Fruit fly (Drosophila melanogaster) whole organism, embryonic: ENCODE results near the gene CG9426.
"Not testable (repeated sequence)": the region's sequence is repeated elsewhere in the genome, so short reads cannot be mapped to it uniquely, and the experiment has no call there.

Source experiments
- Atf-2 ChIP-seq: fragments of 200-800 bp; sonication (Bioruptor generic); optimal IDR thresholded peaks from 2 replicates; lab custom pipeline; 2016; ENCODE audit warnings: missing biosample characterization, missing genetic modification characterization
- Bgb ChIP-seq: fragments of 200-800 bp; sonication (Bioruptor generic); IDR thresholded peaks from 2 replicates; pipeline ENCODE4 v1.3.6; 2022; ENCODE audit warnings: missing biosample characterization, missing genetic modification characterization; ENCODE audit not compliant: partially characterized antibody
- CG10267 ChIP-seq: fragments of 200-800 bp; sonication (Bioruptor generic); optimal IDR thresholded peaks from 2 replicates; lab custom pipeline; 2018; ENCODE audit warnings: missing biosample characterization, mild to moderate bottlenecking, missing genetic modification characterization, moderate library complexity
- CG11085 ChIP-seq: fragments of 200-800 bp; sonication (Bioruptor generic); IDR thresholded peaks from 2 replicates; pipeline ENCODE4 v1.3.6; 2022; ENCODE audit warnings: missing biosample characterization, missing genetic modification characterization
- CG13296 ChIP-seq: fragments of 200-800 bp; sonication (Bioruptor generic); optimal IDR thresholded peaks from 3 replicates; lab custom pipeline; 2018; ENCODE audit warnings: missing biosample characterization, mild to moderate bottlenecking, missing genetic modification characterization
- CG13424 ChIP-seq: fragments of 200-800 bp; sonication (Bioruptor generic); optimal IDR thresholded peaks from 2 replicates; lab custom pipeline; 2019; ENCODE audit warnings: missing biosample characterization, mild to moderate bottlenecking, missing genetic modification characterization, moderate library complexity
- CG14050 ChIP-seq: fragments of 200-800 bp; sonication (Bioruptor generic); IDR thresholded peaks from 3 replicates; pipeline ENCODE4 v1.3.6; 2022; ENCODE audit warnings: missing biosample characterization, missing genetic modification characterization
- CG17328 ChIP-seq: fragments of 200-800 bp; sonication (Bioruptor generic); IDR thresholded peaks from 2 replicates; pipeline ENCODE4 v1.3.6; 2022; ENCODE audit warnings: missing biosample characterization, missing genetic modification characterization
- CG17359 ChIP-seq: fragments of 200-800 bp; sonication (Bioruptor generic); optimal IDR thresholded peaks from 3 replicates; lab custom pipeline; 2018; ENCODE audit warnings: missing biosample characterization, mild to moderate bottlenecking, missing genetic modification characterization, moderate library complexity
- CG17361 ChIP-seq: fragments of 200-800 bp; sonication (Bioruptor generic); IDR thresholded peaks from 3 replicates; pipeline ENCODE4 v1.3.6; 2022; ENCODE audit warnings: missing biosample characterization, missing genetic modification characterization
- CG2120 ChIP-seq: fragments of 200-800 bp; sonication (Bioruptor generic); optimal IDR thresholded peaks from 3 replicates; lab custom pipeline; 2016; ENCODE audit warnings: missing biosample characterization, missing genetic modification characterization
- CG2712 ChIP-seq: fragments of 200-800 bp; optimal IDR thresholded peaks from 3 replicates; lab custom pipeline; 2019; ENCODE audit warnings: missing biosample characterization, mild to moderate bottlenecking, missing genetic modification characterization, moderate library complexity
- CG33557 ChIP-seq: fragments of 200-800 bp; sonication (Bioruptor generic); optimal IDR thresholded peaks from 2 replicates; lab custom pipeline; 2019; ENCODE audit warnings: missing biosample characterization, mild to moderate bottlenecking, missing genetic modification characterization, moderate library complexity
- CG4424 ChIP-seq: fragments of 200-800 bp; sonication (Bioruptor generic); optimal IDR thresholded peaks from 3 replicates; lab custom pipeline; 2016; ENCODE audit warnings: missing biosample characterization, missing genetic modification characterization
- CG4820 ChIP-seq: fragments of 200-800 bp; sonication (Bioruptor generic); optimal IDR thresholded peaks from 3 replicates; lab custom pipeline; 2016; ENCODE audit warnings: missing biosample characterization, missing genetic modification characterization
- CG6272 ChIP-seq: fragments of 200-800 bp; sonication (Bioruptor generic); IDR thresholded peaks from 2 replicates; pipeline ENCODE4 v1.3.6; 2022; ENCODE audit warnings: missing biosample characterization, missing genetic modification characterization
- CG6791 ChIP-seq: fragments of 200-800 bp; sonication (Bioruptor generic); IDR thresholded peaks from 3 replicates; pipeline ENCODE4 v1.3.6; 2022; ENCODE audit warnings: missing biosample characterization, missing genetic modification characterization; ENCODE audit not compliant: partially characterized antibody
- CG6854 ChIP-seq: fragments of 200-800 bp; sonication (Bioruptor generic); optimal IDR thresholded peaks from 3 replicates; lab custom pipeline; 2017; ENCODE audit warnings: missing biosample characterization, mild to moderate bottlenecking, missing genetic modification characterization
- CG7786 ChIP-seq: fragments of 200-800 bp; sonication (Bioruptor generic); optimal IDR thresholded peaks from 2 replicates; lab custom pipeline; 2016; ENCODE audit warnings: missing biosample characterization, missing genetic modification characterization
- Dbx ChIP-seq: fragments of 200-800 bp; sonication (Bioruptor generic); IDR thresholded peaks from 3 replicates; pipeline ENCODE4 v1.3.6; 2022; ENCODE audit warnings: missing biosample characterization, missing genetic modification characterization
- H2.0 ChIP-seq: fragments of 200-800 bp; sonication (Bioruptor generic); IDR thresholded peaks from 2 replicates; pipeline ENCODE4 v1.3.6; 2022; ENCODE audit warnings: missing biosample characterization, missing genetic modification characterization
- HLH54F ChIP-seq: fragments of 200-800 bp; sonication (Bioruptor generic); optimal IDR thresholded peaks from 3 replicates; lab custom pipeline; 2016; ENCODE audit warnings: missing biosample characterization, missing genetic modification characterization
- Hsf ChIP-seq: fragments of 200-800 bp; sonication (Bioruptor generic); optimal IDR thresholded peaks from 3 replicates; lab custom pipeline; 2016; ENCODE audit warnings: missing biosample characterization, missing genetic modification characterization
- Mes4 ChIP-seq: fragments of 200-800 bp; sonication (Bioruptor generic); optimal IDR thresholded peaks from 2 replicates; lab custom pipeline; 2016; ENCODE audit warnings: missing biosample characterization, missing genetic modification characterization
- NC2α ChIP-seq: fragments of 200-800 bp; sonication (Bioruptor generic); optimal IDR thresholded peaks from 2 replicates; lab custom pipeline; 2016; ENCODE audit warnings: missing biosample characterization, missing genetic modification characterization
- Nf-YC ChIP-seq: fragments of 200-800 bp; optimal IDR thresholded peaks from 3 replicates; lab custom pipeline; 2019; ENCODE audit warnings: missing biosample characterization, mild to moderate bottlenecking, missing genetic modification characterization, moderate library complexity
- Pdp1 ChIP-seq, 2 experiments: fragments of 200-800 bp; sonication (Bioruptor generic); optimal IDR thresholded peaks; 3 replicates each; lab custom pipeline; 2016; ENCODE audit warnings: missing biosample characterization in 2 of 2, missing genetic modification characterization in 2 of 2, mild to moderate bottlenecking in 1 of 2, moderate library complexity in 1 of 2
- Rx ChIP-seq: fragments of 200-800 bp; sonication (Bioruptor generic); IDR thresholded peaks from 2 replicates; pipeline ENCODE4 v1.3.6; 2022; ENCODE audit warnings: missing biosample characterization, missing genetic modification characterization
- abd-A ChIP-seq: fragments of 200-800 bp; sonication (Bioruptor generic); optimal IDR thresholded peaks from 3 replicates; lab custom pipeline; 2019; ENCODE audit warnings: missing biosample characterization, mild to moderate bottlenecking, missing genetic modification characterization, moderate library complexity
- chinmo ChIP-seq: fragments of 200-800 bp; sonication (Bioruptor generic); IDR thresholded peaks from 4 replicates; pipeline ENCODE4 v1.3.6; 2022; ENCODE audit warnings: missing biosample characterization, missing genetic modification characterization; ENCODE audit not compliant: partially characterized antibody
- ci ChIP-seq: fragments of 200-800 bp; sonication (Bioruptor generic); IDR thresholded peaks from 3 replicates; pipeline ENCODE4 v1.3.6; 2022; ENCODE audit warnings: missing biosample characterization, missing genetic modification characterization
- dpn ChIP-seq, 2 experiments: fragments of 200-800 bp; sonication (Bioruptor generic); optimal IDR thresholded peaks; 3 replicates each; lab custom pipeline; 2016; ENCODE audit warnings: missing biosample characterization in 2 of 2, missing genetic modification characterization in 2 of 2
- eyg ChIP-seq: fragments of 200-800 bp; sonication (Bioruptor generic); optimal IDR thresholded peaks from 3 replicates; lab custom pipeline; 2016; ENCODE audit warnings: missing biosample characterization, missing genetic modification characterization
- fd96Cb ChIP-seq: fragments of 200-800 bp; sonication (Bioruptor generic); optimal IDR thresholded peaks from 2 replicates; lab custom pipeline; 2018; ENCODE audit warnings: missing biosample characterization, mild to moderate bottlenecking, missing genetic modification characterization, moderate library complexity
- gce ChIP-seq: fragments of 200-800 bp; sonication (Bioruptor generic); IDR thresholded peaks from 3 replicates; pipeline ENCODE4 v1.3.6; 2022; ENCODE audit warnings: missing biosample characterization, missing genetic modification characterization
- gro ChIP-seq: fragments of 200-800 bp; sonication (Bioruptor generic); optimal IDR thresholded peaks from 2 replicates; lab custom pipeline; 2016; ENCODE audit warnings: missing biosample characterization, missing genetic modification characterization
- kni ChIP-seq: fragments of 200-800 bp; sonication (Bioruptor generic); optimal IDR thresholded peaks from 3 replicates; lab custom pipeline; 2017; ENCODE audit warnings: mild to moderate bottlenecking, missing biosample characterization, missing genetic modification reagents, missing genetic modification characterization
- otp ChIP-seq: fragments of 200-800 bp; sonication (Bioruptor generic); IDR thresholded peaks from 3 replicates; pipeline ENCODE4, ENCODE4 v1.3.6; 2022; ENCODE audit warnings: missing biosample characterization, missing genetic modification characterization
- prd ChIP-seq, 3 experiments: fragments of >200 bp in 2 of 3; fragments of 200-800 bp in 1 of 3; sonication (Bioruptor generic) in 1 of 3; optimal IDR thresholded peaks in 2 of 3; IDR thresholded peaks in 1 of 3; 2 replicates in 2 of 3; 3 replicates in 1 of 3; pipeline versions ENCODE4 v1.3.6 to Lab custom; 2017 to 2022; ENCODE audit warnings: missing biosample characterization in 1 of 3, missing genetic modification characterization in 1 of 3
- ranshi ChIP-seq: fragments of 200-800 bp; sonication (Bioruptor generic); IDR thresholded peaks from 2 replicates; pipeline ENCODE4 v1.3.6; 2022; ENCODE audit warnings: missing biosample characterization, missing genetic modification characterization
- repo ChIP-seq: fragments of 200-800 bp; sonication (Bioruptor generic); optimal IDR thresholded peaks from 2 replicates; lab custom pipeline; 2016; ENCODE audit warnings: missing biosample characterization, missing genetic modification characterization
- sisA ChIP-seq: fragments of 200-800 bp; sonication (Bioruptor generic); IDR thresholded peaks from 2 replicates; pipeline ENCODE4 v1.3.6; 2022; ENCODE audit warnings: missing biosample characterization, missing genetic modification characterization
- slbo ChIP-seq: fragments of 200-800 bp; sonication (Bioruptor generic); IDR thresholded peaks from 2 replicates; pipeline ENCODE4 v1.3.6; 2022; ENCODE audit warnings: missing biosample characterization, missing genetic modification characterization
- sob ChIP-seq: fragments of 200-800 bp; sonication (Bioruptor generic); IDR thresholded peaks from 2 replicates; pipeline ENCODE4 v1.3.6; 2022; ENCODE audit warnings: missing biosample characterization, missing genetic modification characterization
- stwl ChIP-seq: fragments of 200-800 bp; sonication (Bioruptor generic); optimal IDR thresholded peaks from 3 replicates; lab custom pipeline; 2018; ENCODE audit warnings: missing biosample characterization, mild to moderate bottlenecking, missing genetic modification characterization, moderate library complexity
- tin ChIP-seq: fragments of 200-800 bp; sonication (Bioruptor generic); optimal IDR thresholded peaks from 3 replicates; lab custom pipeline; 2016; ENCODE audit warnings: missing biosample characterization, missing genetic modification characterization
- tna ChIP-seq: fragments of 200-800 bp; sonication (Bioruptor generic); IDR thresholded peaks from 2 replicates; pipeline ENCODE4 v1.3.6; 2022; ENCODE audit warnings: missing biosample characterization, missing genetic modification characterization; ENCODE audit not compliant: partially characterized antibody
- toy ChIP-seq: fragments of 200-800 bp; sonication (Bioruptor generic); IDR thresholded peaks from 2 replicates; pipeline ENCODE4 v1.3.6; 2022; ENCODE audit warnings: missing biosample characterization, missing genetic modification characterization
- zfh1 ChIP-seq: fragments of 200-800 bp; sonication (Bioruptor generic); IDR thresholded peaks from 3 replicates; pipeline ENCODE4 v1.3.6; 2022; ENCODE audit warnings: missing biosample characterization, missing genetic modification characterization

Gene CG9426

dm6 chr2L:13215640-13216129, 4.0 kb downstream of the CG9426 start (continued):
- peak; percentile 7 for TF ChIP-seq CG10267
- peak; percentile 84 for TF ChIP-seq gro
- TF ChIP-seq stwl (tag; lab: Kevin White, UChicago), result peak; percentile 5
- TF ChIP-seq CG13424, result peak; percentile 1
- peak; percentile 76 for TF ChIP-seq otp (GFP tag; lab: Robert Waterston, UW)
- 0 out of 2 replicates have a peak, but pooled peaks have one; percentile 34 for TF ChIP-seq toy
- TF ChIP-seq Mes4 (GFP tag; lab: Kevin White, UChicago), result peak; percentile 58
- peak; percentile 55 for TF ChIP-seq tna (GFP tag; lab: Robert Waterston, UW)
- TF ChIP-seq HLH54F (GFP tag; lab: Kevin White, UChicago), result peak; percentile 68
- 0 out of 3 replicates have a peak, but pooled peaks have one; percentile 55 for TF ChIP-seq gce (GFP tag; lab: Robert Waterston, UW)
- TF ChIP-seq abd-A (tag; lab: Kevin White, UChicago), result peak; percentile 76
- TF ChIP-seq sisA (GFP tag; lab: Robert Waterston, UW), result peak; percentile 49; the same call in 1 of the 2 replicates
- TF ChIP-seq chinmo (GFP tag; lab: Robert Waterston, UW), result 0 out of 4 replicates have a peak, but pooled peaks have one; percentile 51
- TF ChIP-seq kni, result peak; percentile 95
- peak; percentile 74 for TF ChIP-seq ci (GFP tag; lab: Robert Waterston, UW)
- peak; percentile 44 for TF ChIP-seq Hsf (GFP tag; lab: Kevin White, UChicago)
- TF ChIP-seq CG4820 (GFP tag; lab: Kevin White, UChicago), result peak; percentile 17
- peak; percentile 83 for TF ChIP-seq CG17359 (tag; lab: Kevin White, UChicago)
- peak; percentile 64 for TF ChIP-seq CG2120 (GFP tag; lab: Kevin White, UChicago)
- TF ChIP-seq CG6791 (GFP tag; lab: Robert Waterston, UW), result 0 out of 3 replicates have a peak, but pooled peaks have one; percentile 63
- peak; percentile 40 to 74 for TF ChIP-seq dpn (GFP tag; optimal IDR thresholded peaks at IDR 0.05; lab: Kevin White, UChicago)
- TF ChIP-seq zfh1 (GFP tag; lab: Robert Waterston, UW), result peak; percentile 77
- TF ChIP-seq CG6272, result peak; percentile 28; the same call in 1 of the 2 replicates
- TF ChIP-seq slbo, result peak; percentile 80
- TF ChIP-seq CG2712 (tag; lab: Kevin White, UChicago), result peak; percentile 53
- peak; percentile 8; the same call in 1 of the 2 replicates for TF ChIP-seq CG17328 (GFP tag; lab: Robert Waterston, UW)
- TF ChIP-seq repo (GFP tag; lab: Kevin White, UChicago), result peak; percentile 73
- peak; percentile 59 for TF ChIP-seq fd96Cb (tag; lab: Kevin White, UChicago)
- TF ChIP-seq CG17361 (GFP tag; lab: Robert Waterston, UW), result peak; percentile 52; the same call in 1 of the 3 replicates
- peak; percentile 16 for TF ChIP-seq CG33557 (GFP tag; lab: Kevin White, UChicago)
- peak; percentile 53 for TF ChIP-seq NC2α (GFP tag; lab: Kevin White, UChicago)
- peak; percentile 86 for TF ChIP-seq Dbx (GFP tag; lab: Robert Waterston, UW)
- TF ChIP-seq CG13296 (GFP tag; lab: Kevin White, UChicago), result peak; percentile 25
- 0 out of 2 replicates have a peak, but pooled peaks have one; percentile 25 for TF ChIP-seq H2.0 (GFP tag; lab: Robert Waterston, UW)
- peak; percentile 47 for TF ChIP-seq CG7786 (GFP tag; lab: Kevin White, UChicago)
- TF ChIP-seq CG6854, result peak; percentile 31
- TF ChIP-seq ranshi (GFP tag; lab: Robert Waterston, UW), result 0 out of 2 replicates have a peak, but pooled peaks have one; percentile 58
- peak; percentile 35 for TF ChIP-seq CG4424 (GFP tag; lab: Kevin White, UChicago)
- TF ChIP-seq Pdp1 (GFP tag; optimal IDR thresholded peaks at IDR 0.05; lab: Kevin White, UChicago), result peak; percentile 50 to 60
- 0 out of 3 replicates have a peak, but pooled peaks have one; percentile 16 for TF ChIP-seq CG14050
- peak; percentile 9 for TF ChIP-seq Atf-2
- not testable (repeated sequence) for TF ChIP-seq prd (optimal IDR thresholded peaks at IDR 0.05; lab: Kevin White, UChicago)
- TF ChIP-seq prd (GFP tag; IDR thresholded peaks at IDR 0.05; lab: Robert Waterston, UW), result peak; percentile 67
- 0 out of 2 replicates have a peak, but pooled peaks have one; percentile 14 for TF ChIP-seq Rx
- peak; percentile 73 for TF ChIP-seq Bgb (GFP tag; lab: Robert Waterston, UW)
- TF ChIP-seq CG11085 (GFP tag; lab: Robert Waterston, UW), result peak; percentile 61; the same call in 1 of the 2 replicates
- peak; percentile 37 for TF ChIP-seq Nf-YC
- TF ChIP-seq sob (GFP tag; lab: Robert Waterston, UW), result peak; percentile 81
- TF ChIP-seq tin (GFP tag; lab: Kevin White, UChicago), result peak; percentile 40
- TF ChIP-seq eyg (GFP tag; lab: Kevin White, UChicago), result peak; percentile 55
